Fruit fly (Drosophila melanogaster) whole organism, embryonic: Measurements from ENCODE around the gene Rbp1-like.
A peak's percentile ranks its signal among the peaks of the same experiment; 100 is the strongest.

Experiments used
- Bgb ChIP-seq: fragments of 200-800 bp; sonication (Bioruptor generic); IDR thresholded peaks from 2 replicates; pipeline ENCODE4 v1.3.6; 2022; ENCODE audit warnings: missing biosample characterization, missing genetic modification characterization; ENCODE audit not compliant: partially characterized antibody
- CG1024 ChIP-seq: fragments of 200-800 bp; sonication (Bioruptor generic); IDR thresholded peaks from 2 replicates; pipeline ENCODE4 v1.3.6; 2022; ENCODE audit warnings: missing biosample characterization, missing genetic modification characterization
- CG10366 ChIP-seq: fragments of 200-800 bp; sonication (Bioruptor generic); IDR thresholded peaks from 2 replicates; pipeline ENCODE4 v1.3.6; 2022; ENCODE audit warnings: missing biosample characterization, missing genetic modification characterization
- CG11456 ChIP-seq: fragments of 200-800 bp; sonication (Bioruptor generic); IDR thresholded peaks from 3 replicates; pipeline ENCODE4 v1.3.6; 2022; ENCODE audit warnings: missing biosample characterization, missing genetic modification characterization
- CG12219 ChIP-seq: fragments of 200-800 bp; sonication (Bioruptor generic); optimal IDR thresholded peaks from 3 replicates; lab custom pipeline; 2018; ENCODE audit warnings: missing biosample characterization, mild to moderate bottlenecking, missing genetic modification characterization
- CG14860 ChIP-seq: fragments of 200-800 bp; sonication (Bioruptor generic); IDR thresholded peaks from 3 replicates; pipeline ENCODE4 v1.3.6; 2022; ENCODE audit warnings: missing biosample characterization, missing genetic modification characterization; ENCODE audit not compliant: partially characterized antibody
- CG15696 ChIP-seq: fragments of 200-800 bp; sonication (Bioruptor generic); optimal IDR thresholded peaks from 2 replicates; lab custom pipeline; 2019; ENCODE audit warnings: missing biosample characterization, mild to moderate bottlenecking, missing genetic modification characterization, moderate library complexity
- CG17361 ChIP-seq: fragments of 200-800 bp; sonication (Bioruptor generic); IDR thresholded peaks from 3 replicates; pipeline ENCODE4 v1.3.6; 2022; ENCODE audit warnings: missing biosample characterization, missing genetic modification characterization
- CG17829 ChIP-seq: fragments of 200-800 bp; optimal IDR thresholded peaks from 2 replicates; lab custom pipeline; 2019; ENCODE audit warnings: missing biosample characterization, mild to moderate bottlenecking, missing genetic modification characterization, moderate library complexity
- CG2678 ChIP-seq: fragments of 200-800 bp; sonication (Bioruptor generic); optimal IDR thresholded peaks from 3 replicates; lab custom pipeline; 2019; ENCODE audit warnings: missing biosample characterization, mild to moderate bottlenecking, missing genetic modification characterization, moderate library complexity
- CG2875 ChIP-seq: fragments of 200-800 bp; sonication (Bioruptor generic); optimal IDR thresholded peaks from 2 replicates; lab custom pipeline; 2017; ENCODE audit warnings: missing biosample characterization, mild to moderate bottlenecking, missing genetic modification characterization, missing genetic modification reagents
- CG2889 ChIP-seq: fragments of 200-800 bp; sonication (Bioruptor generic); IDR thresholded peaks from 3 replicates; pipeline ENCODE4 v1.3.6; 2022; ENCODE audit warnings: missing biosample characterization, missing genetic modification characterization
- CG32767 ChIP-seq: fragments of 200-800 bp; sonication (Bioruptor generic); IDR thresholded peaks from 2 replicates; pipeline ENCODE4 v1.3.6; 2022; ENCODE audit warnings: missing biosample characterization, missing genetic modification characterization
- CG3838 ChIP-seq: fragments of 200-800 bp; sonication (Bioruptor generic); optimal IDR thresholded peaks from 3 replicates; lab custom pipeline; 2016; ENCODE audit warnings: missing biosample characterization, missing genetic modification characterization
- CG42726 ChIP-seq: fragments of 200-800 bp; sonication (Bioruptor generic); IDR thresholded peaks from 2 replicates; pipeline ENCODE4 v1.3.6; 2022; ENCODE audit warnings: missing biosample characterization, missing genetic modification characterization; ENCODE audit not compliant: partially characterized antibody
- CG6254 ChIP-seq: fragments of 200-800 bp; sonication (Bioruptor generic); optimal IDR thresholded peaks from 3 replicates; lab custom pipeline; 2017; ENCODE audit warnings: mild to moderate bottlenecking, missing biosample characterization, missing genetic modification reagents, missing genetic modification characterization
- CG6654 ChIP-seq: fragments of 200-800 bp; sonication (Bioruptor generic); optimal IDR thresholded peaks from 2 replicates; lab custom pipeline; 2017; ENCODE audit warnings: missing biosample characterization, mild to moderate bottlenecking, missing genetic modification characterization
- CG7556 ChIP-seq: fragments of 200-800 bp; sonication (Bioruptor generic); optimal IDR thresholded peaks from 2 replicates; lab custom pipeline; 2017; ENCODE audit warnings: missing biosample characterization, mild to moderate bottlenecking, missing genetic modification characterization
- CG7839 ChIP-seq: fragments of 200-800 bp; sonication (Bioruptor generic); optimal IDR thresholded peaks from 3 replicates; lab custom pipeline; 2018; ENCODE audit warnings: missing biosample characterization, mild to moderate bottlenecking, missing genetic modification characterization, moderate library complexity
- CG7928 ChIP-seq: fragments of 200-800 bp; sonication (Bioruptor generic); optimal IDR thresholded peaks from 2 replicates; lab custom pipeline; 2017; ENCODE audit warnings: missing biosample characterization, mild to moderate bottlenecking, missing genetic modification characterization
- CG8089 ChIP-seq: fragments of 200-800 bp; sonication (Bioruptor generic); optimal IDR thresholded peaks from 3 replicates; lab custom pipeline; 2016; ENCODE audit warnings: missing biosample characterization, missing genetic modification characterization
- CG9876 ChIP-seq: fragments of 200-800 bp; sonication (Bioruptor generic); optimal IDR thresholded peaks from 2 replicates; lab custom pipeline; 2016; ENCODE audit warnings: missing biosample characterization, missing genetic modification characterization
- CG9932 ChIP-seq: fragments of 200-800 bp; sonication (Bioruptor generic); IDR thresholded peaks from 2 replicates; pipeline ENCODE4 v1.3.6; 2022; ENCODE audit warnings: missing biosample characterization, missing genetic modification characterization
- Camta ChIP-seq: fragments of 200-800 bp; sonication (Bioruptor generic); optimal IDR thresholded peaks from 2 replicates; lab custom pipeline; 2016; ENCODE audit warnings: missing biosample characterization, missing genetic modification characterization
- Chrac-16 ChIP-seq: fragments of 200-800 bp; sonication (Bioruptor generic); optimal IDR thresholded peaks from 3 replicates; lab custom pipeline; 2016; ENCODE audit warnings: missing biosample characterization, missing genetic modification characterization
- CkIIα-i1 ChIP-seq: fragments of 200-800 bp; sonication (Bioruptor generic); IDR thresholded peaks from 2 replicates; pipeline ENCODE4 v1.3.6; 2022; ENCODE audit warnings: missing biosample characterization, missing genetic modification characterization
- Dref ChIP-seq: fragments of 200-800 bp; sonication (Bioruptor generic); IDR thresholded peaks from 2 replicates; pipeline ENCODE4 v1.3.6; 2022; ENCODE audit warnings: missing biosample characterization, missing genetic modification characterization
- Fer1 ChIP-seq: fragments of 200-800 bp; sonication (Bioruptor generic); optimal IDR thresholded peaks from 2 replicates; lab custom pipeline; 2017; ENCODE audit warnings: missing biosample characterization, mild to moderate bottlenecking, missing genetic modification characterization
- Hey ChIP-seq: fragments of 200-800 bp; sonication (Bioruptor generic); optimal IDR thresholded peaks from 3 replicates; lab custom pipeline; 2018; ENCODE audit warnings: missing biosample characterization, mild to moderate bottlenecking, missing genetic modification characterization
- Kr ChIP-seq: fragments of 200-800 bp; sonication (Bioruptor generic); optimal IDR thresholded peaks from 2 replicates; lab custom pipeline; 2017; ENCODE audit warnings: missing biosample characterization, mild to moderate bottlenecking, missing genetic modification characterization
- Poxn ChIP-seq: fragments of 200-800 bp; sonication (Bioruptor generic); IDR thresholded peaks from 2 replicates; pipeline ENCODE4 v1.3.6; 2022; ENCODE audit warnings: missing biosample characterization, missing genetic modification characterization
- Ptx1 ChIP-seq: fragments of 200-800 bp; sonication (Bioruptor generic); IDR thresholded peaks from 2 replicates; pipeline ENCODE4 v1.3.6; 2022; ENCODE audit warnings: missing biosample characterization, missing genetic modification characterization
- Scr ChIP-seq: fragments of 200-800 bp; sonication (Bioruptor generic); IDR thresholded peaks from 2 replicates; pipeline ENCODE4 v1.3.6; 2022; ENCODE audit warnings: missing biosample characterization, missing genetic modification characterization; ENCODE audit not compliant: partially characterized antibody
- Spps ChIP-seq: fragments of 200-800 bp; sonication (Bioruptor generic); optimal IDR thresholded peaks from 2 replicates; lab custom pipeline; 2018; ENCODE audit warnings: missing biosample characterization, mild to moderate bottlenecking, missing genetic modification characterization
- ab ChIP-seq: fragments of 200-800 bp; sonication (Bioruptor generic); optimal IDR thresholded peaks from 2 replicates; lab custom pipeline; 2016; ENCODE audit warnings: missing biosample characterization, missing genetic modification characterization
- al ChIP-seq: fragments of 200-800 bp; sonication (Bioruptor generic); IDR thresholded peaks from 2 replicates; pipeline ENCODE4 v1.3.6; 2022; ENCODE audit warnings: missing biosample characterization, missing genetic modification characterization
- caup ChIP-seq: fragments of 200-800 bp; sonication (Bioruptor generic); optimal IDR thresholded peaks from 3 replicates; lab custom pipeline; 2017; ENCODE audit warnings: missing biosample characterization, mild to moderate bottlenecking, missing genetic modification characterization, moderate library complexity; ENCODE audit not compliant: severe bottlenecking
- da ChIP-seq: fragments of 200-800 bp; sonication (Bioruptor generic); optimal IDR thresholded peaks from 2 replicates; lab custom pipeline; 2016; ENCODE audit warnings: missing biosample characterization, missing genetic modification characterization
- fd102C ChIP-seq: fragments of 200-800 bp; sonication (Bioruptor generic); optimal IDR thresholded peaks from 2 replicates; lab custom pipeline; 2018; ENCODE audit warnings: missing biosample characterization, mild to moderate bottlenecking, missing genetic modification characterization, moderate library complexity
- fd3F ChIP-seq: fragments of 200-800 bp; sonication (Bioruptor generic); optimal IDR thresholded peaks from 2 replicates; lab custom pipeline; 2018; ENCODE audit warnings: missing biosample characterization, mild to moderate bottlenecking, missing genetic modification characterization, moderate library complexity
- grn ChIP-seq: fragments of 200-800 bp; sonication (Bioruptor generic); optimal IDR thresholded peaks from 3 replicates; lab custom pipeline; 2017; ENCODE audit warnings: missing biosample characterization, missing genetic modification characterization
- lbe ChIP-seq: fragments of 200-800 bp; sonication (Bioruptor generic); optimal IDR thresholded peaks from 2 replicates; lab custom pipeline; 2016; ENCODE audit warnings: missing biosample characterization, mild to moderate bottlenecking, missing genetic modification characterization
- lilli ChIP-seq: fragments of 200-800 bp; sonication (Bioruptor generic); optimal IDR thresholded peaks from 3 replicates; lab custom pipeline; 2016; ENCODE audit warnings: missing biosample characterization, missing genetic modification characterization
- ro ChIP-seq: fragments of 200-800 bp; sonication (Bioruptor generic); IDR thresholded peaks from 2 replicates; pipeline ENCODE4 v1.3.6; 2022; ENCODE audit warnings: missing biosample characterization, missing genetic modification characterization
- sens ChIP-seq: fragments of 200-800 bp; sonication (Bioruptor generic); peaks from one replicate; lab custom pipeline; 2016; ENCODE audit warnings: missing biosample characterization, missing genetic modification characterization
- sens-2 ChIP-seq: fragments of 200-800 bp; sonication (Bioruptor generic); IDR thresholded peaks from 2 replicates; pipeline ENCODE4 v1.3.6; 2022; ENCODE audit warnings: missing biosample characterization, missing genetic modification characterization
- seq ChIP-seq: fragments of 200-800 bp; sonication (Bioruptor generic); IDR thresholded peaks from 2 replicates; pipeline ENCODE4 v1.3.6; 2022; ENCODE audit warnings: missing biosample characterization, missing genetic modification characterization
- shn ChIP-seq: fragments of 200-800 bp; sonication (Bioruptor generic); optimal IDR thresholded peaks from 3 replicates; lab custom pipeline; 2016; ENCODE audit warnings: missing biosample characterization, missing genetic modification characterization
- tna ChIP-seq: fragments of 200-800 bp; sonication (Bioruptor generic); IDR thresholded peaks from 2 replicates; pipeline ENCODE4 v1.3.6; 2022; ENCODE audit warnings: missing biosample characterization, missing genetic modification characterization; ENCODE audit not compliant: partially characterized antibody
- trem ChIP-seq: fragments of 200-800 bp; optimal IDR thresholded peaks from 3 replicates; lab custom pipeline; 2019; ENCODE audit warnings: missing biosample characterization, mild to moderate bottlenecking, missing genetic modification characterization, moderate library complexity

The Rbp1-like gene

dm6 chrX:13390465-13391173 is 5.9 kb upstream of the Rbp1-like start (continued):
- TF ChIP-seq CkIIα-i1 (GFP tag; lab: Robert Waterston, UW): 0 out of 2 replicates have a peak, but pooled peaks have one; percentile 6
- peak; percentile 62 for TF ChIP-seq Poxn
- no peak for TF ChIP-seq tna (GFP tag; lab: Robert Waterston, UW)
- TF ChIP-seq Fer1: peak; percentile 80
- TF ChIP-seq ro: no peak
- peak; percentile 83 for TF ChIP-seq fd3F (GFP tag; lab: Kevin White, UChicago)
- no peak for TF ChIP-seq Hey (tag; lab: Kevin White, UChicago)
- TF ChIP-seq CG10366 (GFP tag; lab: Robert Waterston, UW): peak; percentile 48
- TF ChIP-seq sens-2 (GFP tag; lab: Robert Waterston, UW): no peak
- no peak for TF ChIP-seq CG8089
- TF ChIP-seq al (GFP tag; lab: Robert Waterston, UW): peak; percentile 85
- 0 out of 2 replicates have a peak, but pooled peaks have one; percentile 23 for TF ChIP-seq CG1024 (GFP tag; lab: Robert Waterston, UW)
- TF ChIP-seq da (GFP tag; lab: Kevin White, UChicago): no peak
- TF ChIP-seq CG17829: peak; percentile 55
- peak; percentile 16 for TF ChIP-seq lilli (GFP tag; lab: Kevin White, UChicago)
- TF ChIP-seq Ptx1 (GFP tag; lab: Robert Waterston, UW): peak; percentile 77
- peak; percentile 51 for TF ChIP-seq CG17361 (GFP tag; lab: Robert Waterston, UW)
- TF ChIP-seq grn (GFP tag; lab: Kevin White, UChicago): no peak
- TF ChIP-seq CG12219 (GFP tag; lab: Kevin White, UChicago): no peak
- peak; percentile 67 for TF ChIP-seq CG7556
- no peak for TF ChIP-seq ab (GFP tag; lab: Kevin White, UChicago)
- TF ChIP-seq caup (GFP tag; lab: Kevin White, UChicago): peak; percentile 74
- TF ChIP-seq Bgb (GFP tag; lab: Robert Waterston, UW): no peak
- no peak for TF ChIP-seq CG6654
- no peak for TF ChIP-seq CG32767 (GFP tag; lab: Robert Waterston, UW)
- TF ChIP-seq CG7928: no peak
- no peak for TF ChIP-seq Spps
- peak; percentile 59; the same call in 2 of the 3 replicates for TF ChIP-seq CG2889
- no peak for TF ChIP-seq shn
- no peak for TF ChIP-seq CG42726 (GFP tag; lab: Robert Waterston, UW)
- TF ChIP-seq CG9932 (GFP tag; lab: Robert Waterston, UW): peak; percentile 82
- no peak for TF ChIP-seq CG14860 (GFP tag; lab: Robert Waterston, UW)
- peak; percentile 1 for TF ChIP-seq Chrac-16 (GFP tag; lab: Kevin White, UChicago)
- no peak for TF ChIP-seq Scr
- no peak for TF ChIP-seq CG3838 (GFP tag; lab: Kevin White, UChicago)
- no peak for TF ChIP-seq fd102C
- TF ChIP-seq lbe: peak; percentile 43
- TF ChIP-seq trem (tag; lab: Kevin White, UChicago): no peak
- no peak for TF ChIP-seq Kr
- TF ChIP-seq CG2875 (GFP tag; lab: Kevin White, UChicago): no peak
- peak; percentile 90 for TF ChIP-seq CG2678 (tag; lab: Kevin White, UChicago)
- peak; percentile 39 for TF ChIP-seq CG15696 (tag; lab: Kevin White, UChicago)
- no peak for TF ChIP-seq Dref (GFP tag; lab: Robert Waterston, UW)
- peak; percentile 80 for TF ChIP-seq CG7839 (tag; lab: Kevin White, UChicago)
- no peak for TF ChIP-seq CG6254 (GFP tag; lab: Kevin White, UChicago)
- peak; percentile 27 for TF ChIP-seq sens (GFP tag; lab: Kevin White, UChicago)
- TF ChIP-seq CG9876: no peak
- TF ChIP-seq CG11456 (GFP tag; lab: Robert Waterston, UW): peak; percentile 55; the same call in 1 of the 3 replicates
- TF ChIP-seq seq (GFP tag; lab: Robert Waterston, UW): no peak
- no peak for TF ChIP-seq Camta (GFP tag; lab: Kevin White, UChicago)
